Fruit fly (Drosophila melanogaster) whole organism, embryonic: ENCODE measurements around the gene CG12081.

ENCODE experiments used
- Abd-B ChIP-seq: fragments of 200-800 bp; sonication (Bioruptor generic); optimal IDR thresholded peaks from 2 replicates; lab custom pipeline; 2018; ENCODE audit warnings: missing biosample characterization, mild to moderate bottlenecking, missing genetic modification characterization, moderate library complexity
- BtbVII ChIP-seq: fragments of 200-800 bp; sonication (Bioruptor generic); optimal IDR thresholded peaks from 3 replicates; lab custom pipeline; 2017; ENCODE audit warnings: missing biosample characterization, mild to moderate bottlenecking, missing genetic modification characterization
- CG10267 ChIP-seq: fragments of 200-800 bp; sonication (Bioruptor generic); optimal IDR thresholded peaks from 2 replicates; lab custom pipeline; 2018; ENCODE audit warnings: missing biosample characterization, mild to moderate bottlenecking, missing genetic modification characterization, moderate library complexity
- CG11695 ChIP-seq: fragments of 200-800 bp; sonication (Bioruptor generic); IDR thresholded peaks from 3 replicates; pipeline ENCODE4 v1.3.6; 2022; ENCODE audit warnings: missing biosample characterization, missing genetic modification characterization
- CG12071 ChIP-seq: fragments of 200-800 bp; sonication (Bioruptor generic); optimal IDR thresholded peaks from 3 replicates; lab custom pipeline; 2018; ENCODE audit warnings: missing biosample characterization, mild to moderate bottlenecking, missing genetic modification characterization
- CG12769 ChIP-seq: fragments of 200-800 bp; sonication (Bioruptor generic); optimal IDR thresholded peaks from 2 replicates; lab custom pipeline; 2019; ENCODE audit warnings: missing biosample characterization, mild to moderate bottlenecking, missing genetic modification characterization, moderate library complexity
- CG14667 ChIP-seq: fragments of 200-800 bp; sonication (Bioruptor generic); IDR thresholded peaks from 2 replicates; pipeline ENCODE4 v1.3.6; 2022; ENCODE audit warnings: missing biosample characterization, missing genetic modification characterization
- CG15011 ChIP-seq: fragments of 200-800 bp; sonication (Bioruptor generic); optimal IDR thresholded peaks from 3 replicates; lab custom pipeline; 2018; ENCODE audit warnings: missing biosample characterization, mild to moderate bottlenecking, missing genetic modification characterization
- CG1603 ChIP-seq: fragments of 200-800 bp; sonication (Bioruptor generic); optimal IDR thresholded peaks from 2 replicates; lab custom pipeline; 2019; ENCODE audit warnings: missing biosample characterization, mild to moderate bottlenecking, missing genetic modification characterization, moderate library complexity
- CG16813 ChIP-seq: fragments of 200-800 bp; sonication (Bioruptor generic); IDR thresholded peaks from 3 replicates; pipeline ENCODE4 v1.3.6; 2022; ENCODE audit warnings: missing biosample characterization, missing genetic modification characterization; ENCODE audit not compliant: partially characterized antibody
- CG17385 ChIP-seq: fragments of 200-800 bp; sonication (Bioruptor generic); optimal IDR thresholded peaks from 3 replicates; lab custom pipeline; 2018; ENCODE audit warnings: missing biosample characterization, mild to moderate bottlenecking, missing genetic modification characterization
- CG18262 ChIP-seq: fragments of 200-800 bp; optimal IDR thresholded peaks from 3 replicates; lab custom pipeline; 2019; ENCODE audit warnings: missing biosample characterization, mild to moderate bottlenecking, missing genetic modification characterization, moderate library complexity
- CG18764 ChIP-seq: fragments of 200-800 bp; sonication (Bioruptor generic); optimal IDR thresholded peaks from 3 replicates; lab custom pipeline; 2016; ENCODE audit warnings: missing biosample characterization, missing genetic modification characterization
- CG2712 ChIP-seq: fragments of 200-800 bp; optimal IDR thresholded peaks from 3 replicates; lab custom pipeline; 2019; ENCODE audit warnings: missing biosample characterization, mild to moderate bottlenecking, missing genetic modification characterization, moderate library complexity
- CG4820 ChIP-seq: fragments of 200-800 bp; sonication (Bioruptor generic); optimal IDR thresholded peaks from 3 replicates; lab custom pipeline; 2016; ENCODE audit warnings: missing biosample characterization, missing genetic modification characterization
- CG5245 ChIP-seq: fragments of 200-800 bp; sonication (Bioruptor generic); optimal IDR thresholded peaks from 3 replicates; lab custom pipeline; 2016; ENCODE audit warnings: missing biosample characterization, missing genetic modification characterization
- CG6254 ChIP-seq: fragments of 200-800 bp; sonication (Bioruptor generic); optimal IDR thresholded peaks from 3 replicates; lab custom pipeline; 2017; ENCODE audit warnings: mild to moderate bottlenecking, missing biosample characterization, missing genetic modification reagents, missing genetic modification characterization
- CG6683 ChIP-seq: fragments of 200-800 bp; sonication (Bioruptor generic); optimal IDR thresholded peaks from 2 replicates; lab custom pipeline; 2017; ENCODE audit warnings: missing biosample characterization, mild to moderate bottlenecking, missing genetic modification characterization, missing genetic modification reagents
- CG7786 ChIP-seq: fragments of 200-800 bp; sonication (Bioruptor generic); optimal IDR thresholded peaks from 2 replicates; lab custom pipeline; 2016; ENCODE audit warnings: missing biosample characterization, missing genetic modification characterization
- CG7963 ChIP-seq: fragments of 200-800 bp; sonication (Bioruptor generic); IDR thresholded peaks from 3 replicates; pipeline ENCODE4 v1.3.6; 2022; ENCODE audit warnings: missing biosample characterization, missing genetic modification characterization; ENCODE audit not compliant: partially characterized antibody
- CG8089 ChIP-seq: fragments of 200-800 bp; sonication (Bioruptor generic); optimal IDR thresholded peaks from 3 replicates; lab custom pipeline; 2016; ENCODE audit warnings: missing biosample characterization, missing genetic modification characterization
- CG9797 ChIP-seq: fragments of 200-800 bp; sonication (Bioruptor generic); optimal IDR thresholded peaks from 3 replicates; lab custom pipeline; 2018; ENCODE audit warnings: missing biosample characterization, mild to moderate bottlenecking, missing genetic modification characterization
- Dad ChIP-seq: fragments of 200-800 bp; sonication (Bioruptor generic); optimal IDR thresholded peaks from 3 replicates; lab custom pipeline; 2016; ENCODE audit warnings: missing biosample characterization, missing genetic modification characterization
- Dip2 ChIP-seq: fragments of 200-800 bp; sonication (Bioruptor generic); IDR thresholded peaks from 2 replicates; pipeline ENCODE4 v1.3.6; 2022; ENCODE audit warnings: missing biosample characterization, missing genetic modification characterization
- Drgx ChIP-seq: fragments of 200-800 bp; sonication (Bioruptor generic); IDR thresholded peaks from 2 replicates; pipeline ENCODE4 v1.3.6; 2022; ENCODE audit warnings: missing biosample characterization, missing genetic modification characterization
- HmgZ ChIP-seq: fragments of 200-800 bp; sonication (Bioruptor generic); optimal IDR thresholded peaks from 2 replicates; lab custom pipeline; 2018; ENCODE audit warnings: missing biosample characterization, mild to moderate bottlenecking, missing genetic modification characterization
- Hr78 ChIP-seq, 2 experiments: fragments of 200-800 bp in 1 of 2; fragments of >200 bp in 1 of 2; sonication (Bioruptor generic) in 1 of 2; optimal IDR thresholded peaks; 2 replicates each; lab custom pipeline; 2017 to 2019; ENCODE audit warnings: missing biosample characterization in 2 of 2, missing genetic modification characterization in 2 of 2, mild to moderate bottlenecking in 1 of 2, moderate library complexity in 1 of 2
- Nf-YA ChIP-seq: fragments of 200-800 bp; sonication (Bioruptor generic); IDR thresholded peaks from 2 replicates; pipeline ENCODE4 v1.3.6; 2022; ENCODE audit warnings: missing biosample characterization, missing genetic modification characterization
- Opbp ChIP-seq: fragments of 200-800 bp; sonication (Bioruptor generic); IDR thresholded peaks from 3 replicates; pipeline ENCODE4 v1.3.6; 2022; ENCODE audit warnings: missing biosample characterization, missing genetic modification characterization; ENCODE audit not compliant: partially characterized antibody
- Ptx1 ChIP-seq: fragments of 200-800 bp; sonication (Bioruptor generic); IDR thresholded peaks from 2 replicates; pipeline ENCODE4 v1.3.6; 2022; ENCODE audit warnings: missing biosample characterization, missing genetic modification characterization
- Rfx ChIP-seq: fragments of 200-800 bp; sonication (Bioruptor generic); IDR thresholded peaks from 2 replicates; pipeline ENCODE4 v1.3.6; 2022; ENCODE audit warnings: missing biosample characterization, missing genetic modification characterization
- Sry-δ ChIP-seq: fragments of 200-800 bp; sonication (Bioruptor generic); optimal IDR thresholded peaks from 2 replicates; lab custom pipeline; 2016; ENCODE audit warnings: missing biosample characterization, missing genetic modification characterization
- Xbp1 ChIP-seq: fragments of 200-800 bp; sonication (Bioruptor generic); optimal IDR thresholded peaks from 3 replicates; lab custom pipeline; 2016; ENCODE audit warnings: missing biosample characterization, mild to moderate bottlenecking, missing genetic modification characterization
- Xrp1 ChIP-seq: fragments of 200-800 bp; sonication (Bioruptor generic); IDR thresholded peaks from 2 replicates; pipeline ENCODE4 v1.3.6; 2022; ENCODE audit warnings: missing biosample characterization, missing genetic modification characterization
- ac ChIP-seq: fragments of 200-800 bp; sonication (Bioruptor generic); optimal IDR thresholded peaks from 3 replicates; lab custom pipeline; 2017; ENCODE audit warnings: missing biosample characterization, mild to moderate bottlenecking, missing genetic modification characterization
- ara ChIP-seq: fragments of 200-800 bp; sonication (Bioruptor generic); IDR thresholded peaks from 2 replicates; pipeline ENCODE4 v1.3.6; 2022; ENCODE audit warnings: missing biosample characterization, missing genetic modification characterization
- az2 ChIP-seq: fragments of 200-800 bp; sonication (Bioruptor generic); optimal IDR thresholded peaks from 3 replicates; lab custom pipeline; 2016; ENCODE audit warnings: missing biosample characterization, missing genetic modification characterization
- chm ChIP-seq: fragments of 200-800 bp; sonication (Bioruptor generic); IDR thresholded peaks from 2 replicates; pipeline ENCODE4 v1.3.6; 2022; ENCODE audit warnings: missing biosample characterization, missing genetic modification characterization
- exex ChIP-seq: fragments of 200-800 bp; sonication (Bioruptor generic); optimal IDR thresholded peaks from 4 replicates; lab custom pipeline; 2018; ENCODE audit warnings: missing biosample characterization, mild to moderate bottlenecking, missing genetic modification characterization, moderate library complexity
- hkb ChIP-seq, 2 experiments: fragments of 200-800 bp in 1 of 2; fragments of >200 bp in 1 of 2; sonication (Bioruptor generic) in 1 of 2; IDR thresholded peaks in 1 of 2; optimal IDR thresholded peaks in 1 of 2; 2 replicates each; pipeline versions ENCODE4 v1.3.6 to Lab custom; 2017 to 2022; ENCODE audit warnings: missing biosample characterization in 1 of 2, missing genetic modification characterization in 1 of 2
- jigr1 ChIP-seq: fragments of 200-800 bp; sonication (Bioruptor generic); IDR thresholded peaks from 3 replicates; pipeline ENCODE4 v1.3.6; 2022; ENCODE audit warnings: missing biosample characterization, missing genetic modification characterization
- onecut ChIP-seq: fragments of 200-800 bp; sonication (Bioruptor generic); IDR thresholded peaks from 2 replicates; pipeline ENCODE4 v1.3.6; 2022; ENCODE audit warnings: missing biosample characterization, missing genetic modification characterization
- otp ChIP-seq: fragments of 200-800 bp; sonication (Bioruptor generic); IDR thresholded peaks from 3 replicates; pipeline ENCODE4, ENCODE4 v1.3.6; 2022; ENCODE audit warnings: missing biosample characterization, missing genetic modification characterization
- p53 ChIP-seq: fragments of 200-800 bp; sonication (Bioruptor generic); optimal IDR thresholded peaks from 2 replicates; lab custom pipeline; 2016; ENCODE audit warnings: missing biosample characterization, missing genetic modification characterization
- phol ChIP-seq: fragments of 200-800 bp; sonication (Bioruptor generic); optimal IDR thresholded peaks from 3 replicates; lab custom pipeline; 2018; ENCODE audit warnings: missing biosample characterization, mild to moderate bottlenecking, missing genetic modification characterization, moderate library complexity
- sima ChIP-seq: fragments of 200-800 bp; sonication (Bioruptor generic); optimal IDR thresholded peaks from 2 replicates; lab custom pipeline; 2016; ENCODE audit warnings: missing biosample characterization, missing genetic modification characterization
- tap ChIP-seq: fragments of 200-800 bp; optimal IDR thresholded peaks from 3 replicates; lab custom pipeline; 2019; ENCODE audit warnings: missing biosample characterization, mild to moderate bottlenecking, missing genetic modification characterization, moderate library complexity
- tgo ChIP-seq: fragments of 200-800 bp; sonication (Bioruptor generic); IDR thresholded peaks from 3 replicates; pipeline ENCODE4 v1.3.6; 2022; ENCODE audit warnings: missing biosample characterization, missing genetic modification characterization
- usp ChIP-seq: fragments of >200 bp; optimal IDR thresholded peaks from 2 replicates; lab custom pipeline; 2017; ENCODE audit warnings: missing biosample characterization, missing genetic modification characterization
- yki ChIP-seq: fragments of >200 bp; optimal IDR thresholded peaks from 3 replicates; lab custom pipeline; 2018
- zf30C ChIP-seq: fragments of 200-800 bp; sonication (Bioruptor generic); optimal IDR thresholded peaks from 3 replicates; lab custom pipeline; 2018; ENCODE audit warnings: missing biosample characterization, mild to moderate bottlenecking, missing genetic modification characterization

CG12081 gene

DNA sequence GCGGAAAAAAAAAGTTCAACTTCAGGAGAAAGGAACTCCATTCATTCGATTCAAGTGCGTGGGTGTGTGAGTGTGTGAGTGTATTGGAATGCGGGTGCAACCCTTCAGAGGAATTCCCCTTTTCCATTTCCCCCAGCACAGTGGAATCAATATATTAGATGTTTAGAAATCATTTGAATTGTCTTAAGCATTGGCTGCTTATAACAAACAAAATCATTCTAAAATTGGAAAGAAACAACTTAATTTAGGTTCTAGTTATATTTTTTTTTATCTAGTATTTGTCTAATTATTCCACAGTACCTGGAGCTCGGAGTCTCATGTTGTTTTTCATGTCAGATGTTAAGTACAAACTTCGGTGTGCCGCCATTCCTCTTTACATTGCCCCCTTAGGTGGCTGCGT is 49.6 kb upstream of the CG12081 start (continued):
- TF ChIP-seq CG6683 (GFP tag; lab: Kevin White, UChicago) (no peak), CG1603 (tag; lab: Kevin White, UChicago) (peak; percentile 29), Rfx (GFP tag; lab: Robert Waterston, UW) (peak; percentile 45), CG2712 (tag; lab: Kevin White, UChicago) (peak; percentile 34), CG10267 (tag; lab: Kevin White, UChicago) (peak; percentile 6), CG6254 (no peak), Drgx (peak; percentile 34; the same call in 1 of the 2 replicates), exex (tag; lab: Kevin White, UChicago) (no peak), BtbVII (GFP tag; lab: Kevin White, UChicago) (peak; percentile 12), CG17385 (GFP tag; lab: Kevin White, UChicago) (peak; percentile 11), CG12071 (GFP tag; lab: Kevin White, UChicago) (peak; percentile 15), yki (lab: Kevin White, UChicago) (no peak), ac (GFP tag; lab: Kevin White, UChicago) (no peak), CG15011 (GFP tag; lab: Kevin White, UChicago) (no peak), CG4820 (GFP tag; lab: Kevin White, UChicago) (no peak), CG9797 (GFP tag; lab: Kevin White, UChicago) (no peak), CG8089 (GFP tag; lab: Kevin White, UChicago) (no peak), tgo (no peak; the same call in 2 of the 3 replicates), CG5245 (GFP tag; lab: Kevin White, UChicago) (no peak)

dm6 chrX:8541985-8542384 is 46.6 kb upstream of the CG12081 start:
- TF ChIP-seq Sry-δ (GFP tag; lab: Kevin White, UChicago): no peak
- no peak for TF ChIP-seq CG12769 (tag; lab: Kevin White, UChicago)
- TF ChIP-seq p53: no peak
- TF ChIP-seq onecut: peak; percentile 40; the same call in 1 of the 2 replicates
- peak; percentile 48; the same call in 1 of the 3 replicates for TF ChIP-seq CG11695 (GFP tag; lab: Robert Waterston, UW)
- peak; percentile 61; the same call in 1 of the 2 replicates for TF ChIP-seq Xrp1 (GFP tag; lab: Robert Waterston, UW)
- no peak for TF ChIP-seq CG7786 (GFP tag; lab: Kevin White, UChicago)
- peak; percentile 42 for TF ChIP-seq tap (tag; lab: Kevin White, UChicago)
- peak; percentile 41 for TF ChIP-seq CG18262 (tag; lab: Kevin White, UChicago)
- TF ChIP-seq Abd-B (GFP tag; lab: Kevin White, UChicago): no peak
- TF ChIP-seq otp (GFP tag; lab: Robert Waterston, UW): no peak
- TF ChIP-seq CG14667 (GFP tag; lab: Robert Waterston, UW): 0 out of 2 replicates have a peak, but pooled peaks have one; percentile 17
- TF ChIP-seq CG7963 (GFP tag; lab: Robert Waterston, UW): no peak
- TF ChIP-seq jigr1 (GFP tag; lab: Robert Waterston, UW): no peak
- TF ChIP-seq HmgZ (tag; lab: Kevin White, UChicago): no peak
- TF ChIP-seq chm (GFP tag; lab: Robert Waterston, UW): no peak
- TF ChIP-seq sima (GFP tag; lab: Kevin White, UChicago): no peak
- TF ChIP-seq CG18764 (GFP tag; lab: Kevin White, UChicago): no peak
- TF ChIP-seq Dad (GFP tag; lab: Kevin White, UChicago): no peak
- no peak for TF ChIP-seq Nf-YA (GFP tag; lab: Robert Waterston, UW)
- TF ChIP-seq phol (tag; lab: Kevin White, UChicago): peak; percentile 45
- TF ChIP-seq az2 (GFP tag; lab: Kevin White, UChicago): peak; percentile 19
- no peak for TF ChIP-seq hkb (optimal IDR thresholded peaks at IDR 0.05; lab: Kevin White, UChicago)
- peak; percentile 74 for TF ChIP-seq hkb (GFP tag; IDR thresholded peaks at IDR 0.05; lab: Robert Waterston, UW)
- TF ChIP-seq Dip2 (GFP tag; lab: Robert Waterston, UW): no peak
- no peak for TF ChIP-seq CG16813 (GFP tag; lab: Robert Waterston, UW)
- no peak for TF ChIP-seq Opbp (GFP tag; lab: Robert Waterston, UW)
- peak; percentile 53 for TF ChIP-seq Ptx1 (GFP tag; lab: Robert Waterston, UW)
- no peak for TF ChIP-seq zf30C (GFP tag; lab: Kevin White, UChicago)
- no peak for TF ChIP-seq usp (GFP tag; lab: Kevin White, UChicago)
- TF ChIP-seq ara: no peak
- TF ChIP-seq Hr78 (GFP tag; optimal IDR thresholded peaks at IDR 0.05; lab: Kevin White, UChicago): no peak
- TF ChIP-seq Xbp1: peak; percentile 36
